Worm (Caenorhabditis elegans) whole organism, midembryonic: ENCODE results near the gene F44E2.6.

Experiments
- med-1 ChIP-seq: sonication (generic microtip); optimal IDR thresholded peaks from 2 replicates; lab custom pipeline; 2017; ENCODE audit warnings: missing genetic modification characterization, mild to moderate bottlenecking, missing compliant biosample characterization, antibody characterized with exemption, missing genetic modification reagents; ENCODE audit not compliant: insufficient read depth
- ref-1 ChIP-seq: fragments of 200-800 bp; sonication (Bioruptor generic); conservative IDR thresholded peaks from 2 replicates; pipeline ENCODE4 v1.3.6; 2022; ENCODE audit warnings: missing genetic modification reagents, missing genetic modification characterization, missing compliant biosample characterization

ce11 chrIII:8829245-8829644 is 15.8 kb downstream of the F44E2.6 start, which contains the start of gene F44E2.3:
- TF ChIP-seq ref-1 (GFP tag; lab: Robert Waterston, UW) (no peak), med-1 (GFP tag; lab: Kevin White, UChicago) (no peak)
